Worm (Caenorhabditis elegans) whole organism, L2 larva: ENCODE measurements around the gene ncr-1.

ENCODE experiments used
- C34F6.9 ChIP-seq: fragments of 150-350 bp; optimal IDR thresholded peaks from 2 replicates; lab custom pipeline; 2014; ENCODE audit warnings: missing biosample characterization, missing genetic modification characterization
- F13H6.1 ChIP-seq: sonication (generic microtip); optimal IDR thresholded peaks from 2 replicates; lab custom pipeline; 2016; ENCODE audit warnings: missing genetic modification characterization, missing compliant biosample characterization
- R02D3.7 ChIP-seq: fragments of 150-350 bp; optimal IDR thresholded peaks from 2 replicates; lab custom pipeline; 2014; ENCODE audit warnings: missing biosample characterization, missing genetic modification characterization
- Y55F3AM.14 ChIP-seq: fragments of 200-800 bp; sonication (Bioruptor generic); optimal IDR thresholded peaks from 2 replicates; lab custom pipeline; 2018; ENCODE audit warnings: mild to moderate bottlenecking, missing genetic modification characterization, missing compliant biosample characterization
- ZK546.5 ChIP-seq: sonication (generic microtip); optimal IDR thresholded peaks from 2 replicates; lab custom pipeline; 2017; ENCODE audit warnings: missing biosample characterization, missing genetic modification characterization
- alr-1 ChIP-seq: fragments of 150-350 bp; optimal IDR thresholded peaks from 2 replicates; lab custom pipeline; 2014; ENCODE audit warnings: missing biosample characterization, missing genetic modification characterization
- aly-2 ChIP-seq: fragments of 150-350 bp; optimal IDR thresholded peaks from 2 replicates; lab custom pipeline; 2014; ENCODE audit warnings: missing biosample characterization, missing genetic modification characterization
- ama-1 ChIP-seq: fragments of 150-350 bp; optimal IDR thresholded peaks from 2 replicates; lab custom pipeline; 2018; ENCODE audit warnings: inconsistent platforms
- blmp-1 ChIP-seq: sonication (generic microtip); optimal IDR thresholded peaks from 2 replicates; lab custom pipeline; 2017; ENCODE audit warnings: missing genetic modification characterization, mild to moderate bottlenecking, missing compliant biosample characterization, antibody characterized with exemption, moderate library complexity; ENCODE audit not compliant: insufficient read depth
- ceh-16 ChIP-seq: fragments of 150-350 bp; optimal IDR thresholded peaks from 2 replicates; lab custom pipeline; 2014; ENCODE audit warnings: missing biosample characterization, missing genetic modification characterization
- crh-2 ChIP-seq: sonication (generic microtip); optimal IDR thresholded peaks from 2 replicates; lab custom pipeline; 2017; ENCODE audit warnings: missing biosample characterization, missing genetic modification characterization
- dmd-4 ChIP-seq: sonication (generic microtip); optimal IDR thresholded peaks from 2 replicates; lab custom pipeline; 2017; ENCODE audit warnings: missing biosample characterization, missing genetic modification characterization
- egl-27 ChIP-seq: sonication (generic microtip); optimal IDR thresholded peaks from 3 replicates; lab custom pipeline; 2017; ENCODE audit warnings: missing biosample characterization, missing genetic modification reagents, missing genetic modification characterization
- elt-3 ChIP-seq: sonication (generic microtip); optimal IDR thresholded peaks from 2 replicates; lab custom pipeline; 2017; ENCODE audit warnings: missing biosample characterization, missing genetic modification characterization
- fos-1 ChIP-seq: fragments of 150-350 bp; optimal IDR thresholded peaks from 2 replicates; lab custom pipeline; 2014; ENCODE audit warnings: missing biosample characterization, missing genetic modification characterization
- gmeb-1 ChIP-seq: fragments of 150-350 bp; optimal IDR thresholded peaks from 2 replicates; lab custom pipeline; 2014; ENCODE audit warnings: missing biosample characterization, missing genetic modification characterization
- lin-11 ChIP-seq: fragments of 150-350 bp; sonication (generic microtip); optimal IDR thresholded peaks from 2 replicates; lab custom pipeline; 2014; ENCODE audit warnings: missing biosample characterization, missing genetic modification characterization, inconsistent platforms, mixed read lengths
- lin-13 ChIP-seq: fragments of 150-350 bp; optimal IDR thresholded peaks from 2 replicates; lab custom pipeline; 2014; ENCODE audit warnings: missing biosample characterization, missing genetic modification reagents, missing genetic modification characterization
- lin-39 ChIP-seq: fragments of 150-350 bp; optimal IDR thresholded peaks from 2 replicates; lab custom pipeline; 2014; ENCODE audit warnings: missing biosample characterization, missing genetic modification reagents, missing genetic modification characterization
- lsy-2 ChIP-seq, 2 experiments: fragments of 150-350 bp in 1 of 2; sonication (generic microtip) in 1 of 2; optimal IDR thresholded peaks; 2 replicates each; lab custom pipeline; 2014 to 2017; ENCODE audit warnings: missing biosample characterization in 2 of 2, missing genetic modification characterization in 2 of 2
- mab-5 ChIP-seq: fragments of 150-350 bp; optimal IDR thresholded peaks from 2 replicates; lab custom pipeline; 2014; ENCODE audit warnings: missing biosample characterization, missing genetic modification characterization
- mbf-1 ChIP-seq: sonication (generic microtip); optimal IDR thresholded peaks from 2 replicates; lab custom pipeline; 2017; ENCODE audit warnings: missing biosample characterization, missing genetic modification characterization
- mdl-1 ChIP-seq, 2 experiments: fragments of 150-350 bp in 1 of 2; sonication (generic microtip) in 1 of 2; optimal IDR thresholded peaks; 2 replicates each; lab custom pipeline; 2017; ENCODE audit warnings: missing biosample characterization in 2 of 2, missing genetic modification characterization in 2 of 2
- nhr-10 ChIP-seq: sonication (generic microtip); optimal IDR thresholded peaks from 2 replicates; lab custom pipeline; 2017; ENCODE audit warnings: missing biosample characterization, missing genetic modification characterization
- nhr-11 ChIP-seq: fragments of 150-350 bp; optimal IDR thresholded peaks from 2 replicates; lab custom pipeline; 2014; ENCODE audit warnings: missing biosample characterization, missing genetic modification characterization
- nhr-12 ChIP-seq: fragments of 150-350 bp; optimal IDR thresholded peaks from 2 replicates; lab custom pipeline; 2014; ENCODE audit warnings: missing biosample characterization, missing genetic modification characterization
- nhr-129 ChIP-seq: fragments of 150-350 bp; optimal IDR thresholded peaks from 2 replicates; lab custom pipeline; 2014; ENCODE audit warnings: missing biosample characterization, missing genetic modification characterization
- nhr-21 ChIP-seq: fragments of 150-350 bp; optimal IDR thresholded peaks from 2 replicates; lab custom pipeline; 2014; ENCODE audit warnings: missing biosample characterization, missing genetic modification characterization
- nhr-23 ChIP-seq: fragments of 150-350 bp; optimal IDR thresholded peaks from 2 replicates; lab custom pipeline; 2014; ENCODE audit warnings: missing biosample characterization, missing genetic modification reagents, missing genetic modification characterization
- nhr-237 ChIP-seq: fragments of 150-350 bp; optimal IDR thresholded peaks from 2 replicates; lab custom pipeline; 2014; ENCODE audit warnings: missing biosample characterization, missing genetic modification characterization
- nhr-25 ChIP-seq: fragments of 150-350 bp; sonication (generic microtip); optimal IDR thresholded peaks from 3 replicates; lab custom pipeline; 2014; ENCODE audit warnings: missing biosample characterization, missing genetic modification characterization
- nhr-6 ChIP-seq: fragments of 150-350 bp; optimal IDR thresholded peaks from 2 replicates; lab custom pipeline; 2014; ENCODE audit warnings: missing biosample characterization, missing genetic modification characterization
- peb-1 ChIP-seq: fragments of 150-350 bp; optimal IDR thresholded peaks from 2 replicates; lab custom pipeline; 2014; ENCODE audit warnings: missing biosample characterization, missing genetic modification characterization
- sem-4 ChIP-seq: fragments of 150-350 bp; optimal IDR thresholded peaks from 2 replicates; lab custom pipeline; 2014; ENCODE audit warnings: missing biosample characterization, missing genetic modification reagents, missing genetic modification characterization
- skn-1 ChIP-seq: sonication (generic microtip); optimal IDR thresholded peaks from 2 replicates; lab custom pipeline; 2017; ENCODE audit warnings: missing biosample characterization, missing genetic modification characterization
- sma-3 ChIP-seq: sonication (generic microtip); optimal IDR thresholded peaks from 2 replicates; lab custom pipeline; 2016; ENCODE audit warnings: missing genetic modification reagents, missing genetic modification characterization, missing compliant biosample characterization
- sma-9 ChIP-seq, 2 experiments: fragments of 150-350 bp in 1 of 2; sonication (generic microtip) in 1 of 2; optimal IDR thresholded peaks; 2 replicates each; lab custom pipeline; 2014 to 2016; ENCODE audit warnings: missing genetic modification characterization in 2 of 2, mild to moderate bottlenecking in 1 of 2, missing biosample characterization in 1 of 2, missing compliant biosample characterization in 1 of 2, missing genetic modification reagents in 1 of 2, moderate library complexity in 1 of 2
- unc-39 ChIP-seq: fragments of 150-350 bp; optimal IDR thresholded peaks from 2 replicates; lab custom pipeline; 2014; ENCODE audit warnings: missing biosample characterization, missing genetic modification characterization
- unc-55 ChIP-seq: fragments of 150-350 bp; sonication (generic microtip); optimal IDR thresholded peaks from 3 replicates; lab custom pipeline; 2014; ENCODE audit warnings: missing biosample characterization, missing genetic modification reagents, missing genetic modification characterization
- unc-62 ChIP-seq: fragments of 150-350 bp; optimal IDR thresholded peaks from 2 replicates; lab custom pipeline; 2014; ENCODE audit warnings: missing biosample characterization, missing genetic modification reagents, missing genetic modification characterization
- zag-1 ChIP-seq: fragments of 150-350 bp; optimal IDR thresholded peaks from 2 replicates; lab custom pipeline; 2014; ENCODE audit warnings: missing biosample characterization, missing genetic modification characterization
- ztf-1 ChIP-seq: fragments of 200-800 bp; sonication (Bioruptor generic); conservative IDR thresholded peaks from 2 replicates; pipeline ENCODE4 v1.3.6; 2022; ENCODE audit warnings: missing genetic modification characterization, missing compliant biosample characterization
- ztf-11 ChIP-seq: sonication (generic microtip); optimal IDR thresholded peaks from 2 replicates; lab custom pipeline; 2017; ENCODE audit warnings: missing biosample characterization, missing genetic modification characterization
- ztf-4 ChIP-seq: fragments of 150-350 bp; optimal IDR thresholded peaks from 2 replicates; lab custom pipeline; 2014; ENCODE audit warnings: missing biosample characterization, missing genetic modification characterization

Gene ncr-1

DNA sequence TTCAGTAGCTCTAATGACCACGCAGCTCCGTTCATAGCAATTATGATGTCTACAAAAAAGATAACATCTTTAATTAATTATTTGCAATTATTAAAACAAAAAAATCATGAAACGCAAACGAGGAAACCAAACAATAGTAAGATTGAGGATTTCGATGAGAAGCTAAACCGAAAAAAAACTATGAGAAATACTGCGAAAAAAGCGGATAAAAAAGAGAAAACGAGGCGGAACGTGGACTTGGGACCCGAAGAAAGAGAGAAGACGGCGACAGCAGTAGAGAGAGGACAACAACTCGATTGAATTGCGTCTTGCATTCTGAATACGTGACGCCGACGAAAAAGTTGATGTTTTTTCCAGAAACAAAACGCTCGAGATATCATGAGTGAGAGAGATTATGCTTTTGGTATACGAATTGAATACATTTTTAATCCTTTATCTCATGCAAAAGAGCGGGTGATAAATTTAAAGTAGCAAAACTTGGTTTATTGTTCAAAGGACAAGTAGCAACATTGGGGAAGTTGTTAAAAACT, at the start of gene ncr-1:
Gene ncr-1 (minus strand): TSS at position 51 of the 530 bp plus-strand sequence.
- peak; percentile 12 for TF ChIP-seq C34F6.9
- TF ChIP-seq unc-55 (GFP tag; lab: Kevin White, UChicago) = peak; percentile 56
- TF ChIP-seq unc-62 (GFP tag; lab: Kevin White, UChicago) = no peak

DNA sequence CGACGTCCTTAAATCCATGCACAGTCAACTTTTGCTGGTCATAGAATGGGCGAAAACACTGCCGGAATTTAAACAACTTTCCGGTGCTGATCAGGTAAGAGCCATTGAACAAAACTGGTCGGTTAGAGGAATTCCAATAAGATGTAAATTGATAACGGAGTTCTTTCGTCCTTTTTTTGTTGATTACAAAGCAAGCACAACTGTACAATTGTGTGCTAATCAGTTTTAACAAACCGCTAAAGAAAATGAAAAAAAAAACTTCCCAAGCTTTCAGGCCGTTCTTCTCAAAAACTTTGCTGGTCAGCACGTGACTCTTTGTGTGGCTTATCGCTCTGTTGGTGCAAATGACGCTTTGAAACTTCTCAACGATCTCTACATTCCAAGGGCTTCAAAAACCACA, 45.5 kb upstream of the ncr-1 start:
- no peak for TF ChIP-seq nhr-12 (tag; lab: Kevin White, UChicago)
- no peak for TF ChIP-seq egl-27

DNA sequence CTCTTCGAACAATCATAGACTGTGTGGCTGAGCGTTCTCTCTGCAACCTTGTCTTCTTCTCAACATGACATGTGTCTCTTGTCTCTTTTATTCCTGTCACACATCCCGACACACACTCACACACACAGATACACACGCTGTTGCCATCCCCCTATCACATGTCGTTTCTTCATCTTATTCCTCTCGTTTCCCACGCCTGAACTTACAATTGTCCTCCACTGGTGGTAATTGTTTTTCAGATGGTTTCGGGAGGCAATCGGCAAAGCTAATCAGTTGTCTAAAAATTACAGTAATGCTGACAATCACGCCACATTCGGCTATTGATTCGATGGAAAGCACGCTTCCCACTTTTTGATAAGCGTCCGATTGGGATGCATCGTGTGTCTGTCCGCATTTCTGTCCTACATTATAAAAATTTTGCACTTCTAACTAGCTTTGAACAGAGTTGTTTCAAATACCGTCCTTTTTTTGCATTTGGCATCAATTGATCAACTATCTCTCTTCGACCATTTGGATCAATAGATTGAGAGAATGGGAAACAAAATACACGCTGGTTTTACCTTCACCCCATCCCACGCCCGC, 43.6 kb upstream of the ncr-1 start, which contains the start of gene nhr-35:
Gene nhr-35 (plus strand): TSS at position 532 of the 582 bp plus-strand sequence.
- TF ChIP-seq ztf-4 (tag; lab: Kevin White, UChicago) = peak; percentile 23
- TF ChIP-seq skn-1 (tag; lab: Kevin White, UChicago) = no peak
- TF ChIP-seq unc-39 (tag; lab: Kevin White, UChicago) = no peak
- TF ChIP-seq nhr-237 (tag; lab: Kevin White, UChicago) = no peak
- TF ChIP-seq C34F6.9 = peak; percentile 62
- peak; percentile 87 for TF ChIP-seq nhr-25 (tag; lab: Kevin White, UChicago)
- TF ChIP-seq gmeb-1 (tag; lab: Kevin White, UChicago) = peak; percentile 63
- TF ChIP-seq elt-3 (tag; lab: Kevin White, UChicago) = no peak
- peak; percentile 88 for TF ChIP-seq nhr-21 (tag; lab: Kevin White, UChicago)
- no peak for TF ChIP-seq mbf-1
- TF ChIP-seq nhr-11 (tag; lab: Kevin White, UChicago) = no peak
- no peak for TF ChIP-seq nhr-12 (tag; lab: Kevin White, UChicago)
- TF ChIP-seq crh-2 (tag; lab: Kevin White, UChicago) = peak; percentile 57
- TF ChIP-seq Y55F3AM.14 (GFP tag; lab: Kevin White, UChicago) = peak; percentile 34
- TF ChIP-seq zag-1 = no peak
- TF ChIP-seq R02D3.7 (tag; lab: Kevin White, UChicago) = no peak
- peak; percentile 39 for TF ChIP-seq nhr-6 (tag; lab: Kevin White, UChicago)
- TF ChIP-seq mdl-1 (tag; optimal IDR thresholded peaks at IDR 0.05; lab: Kevin White, UChicago) = peak; percentile 50 to 57
- TF ChIP-seq dmd-4 = no peak
- peak; percentile 18 for TF ChIP-seq nhr-10 (tag; lab: Kevin White, UChicago)
- TF ChIP-seq ceh-16 (tag; lab: Kevin White, UChicago) = no peak
- no peak for TF ChIP-seq egl-27
- peak; percentile 82 for TF ChIP-seq F13H6.1 (tag; lab: Kevin White, UChicago)
- no peak for TF ChIP-seq peb-1
- peak; percentile 3 for TF ChIP-seq ama-1 (lab: Kevin White, UChicago)
- peak; percentile 95 for TF ChIP-seq sma-9 (GFP tag; optimal IDR thresholded peaks at IDR 0.05; lab: Kevin White, UChicago)
- TF ChIP-seq sma-9 (tag; optimal IDR thresholded peaks at IDR 0.05; lab: Kevin White, UChicago) = no peak
- TF ChIP-seq nhr-129 = peak; percentile 94
- peak; percentile 71 for TF ChIP-seq sma-3
- peak; percentile 66 for TF ChIP-seq fos-1 (tag; lab: Kevin White, UChicago)
- peak; percentile 60 for TF ChIP-seq blmp-1 (tag; lab: Kevin White, UChicago)
- peak in 1 of 2 experiments; percentile 57 for TF ChIP-seq lsy-2 (tag; optimal IDR thresholded peaks at IDR 0.05; lab: Kevin White, UChicago)
- TF ChIP-seq, all 48 proteins: peak for 18

DNA sequence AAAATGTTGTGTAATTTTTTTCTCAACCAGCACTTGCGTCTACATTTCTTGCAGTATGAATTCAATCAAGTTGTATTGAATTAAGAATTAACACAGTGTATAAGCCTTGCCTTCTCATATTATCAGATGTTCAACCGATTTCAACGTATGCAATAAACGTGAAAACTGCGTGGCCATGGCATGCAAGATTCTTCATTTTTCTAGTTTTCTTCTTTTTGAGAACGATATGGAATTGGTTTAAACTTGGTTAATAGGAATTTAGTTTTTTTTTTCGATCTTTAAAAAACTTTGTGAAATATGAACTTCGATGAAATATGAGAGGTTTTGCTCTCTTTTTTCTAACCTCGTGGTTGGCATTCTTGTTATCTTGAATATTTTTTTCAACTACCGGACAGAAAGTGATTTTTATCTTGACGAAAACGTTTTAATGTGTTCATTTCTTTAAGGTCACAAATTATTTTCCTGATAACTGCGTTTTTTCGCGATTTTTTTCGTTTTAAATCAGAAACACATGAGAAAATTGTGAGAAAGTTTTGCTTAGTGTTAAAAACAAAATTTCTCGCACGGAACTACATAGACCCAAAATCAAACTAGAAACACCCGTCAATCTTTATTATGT, 41.9 kb upstream of the ncr-1 start:
- TF ChIP-seq lsy-2 (tag; optimal IDR thresholded peaks at IDR 0.05; lab: Kevin White, UChicago) = peak in 1 of 2 experiments; percentile 11
- no peak for TF ChIP-seq unc-62 (GFP tag; lab: Kevin White, UChicago)
- TF ChIP-seq ztf-1 (GFP tag; lab: Robert Waterston, UW) = no peak
- TF ChIP-seq nhr-10 (tag; lab: Kevin White, UChicago) = no peak
- TF ChIP-seq lin-11 (tag; lab: Kevin White, UChicago) = no peak
- peak; percentile 31 for TF ChIP-seq crh-2 (tag; lab: Kevin White, UChicago)
- no peak for TF ChIP-seq nhr-23
- no peak for TF ChIP-seq sem-4
- no peak for TF ChIP-seq ztf-11 (tag; lab: Kevin White, UChicago)
- no peak for TF ChIP-seq unc-55 (GFP tag; lab: Kevin White, UChicago)
- TF ChIP-seq fos-1 (tag; lab: Kevin White, UChicago) = peak; percentile 26
- TF ChIP-seq nhr-129 = no peak
- TF ChIP-seq lin-39 = no peak
- peak; percentile 31 for TF ChIP-seq sma-9 (GFP tag; optimal IDR thresholded peaks at IDR 0.05; lab: Kevin White, UChicago)
- TF ChIP-seq sma-9 (tag; optimal IDR thresholded peaks at IDR 0.05; lab: Kevin White, UChicago) = no peak
- TF ChIP-seq F13H6.1 (tag; lab: Kevin White, UChicago) = no peak
- no peak for TF ChIP-seq ZK546.5
- no peak for TF ChIP-seq aly-2 (tag; lab: Kevin White, UChicago)
- TF ChIP-seq mbf-1 = no peak
- no peak for TF ChIP-seq lin-13 (GFP tag; lab: Kevin White, UChicago)
- TF ChIP-seq mab-5 = no peak
- no peak for TF ChIP-seq alr-1 (tag; lab: Kevin White, UChicago)
- TF ChIP-seq, all 48 proteins: peak for 4
